Fruit fly (Drosophila melanogaster) whole organism, prepupa: Measurements from ENCODE around the gene Mst87F.
A peak's percentile ranks its signal among the peaks of the same experiment; 100 is the strongest.

Experiments
- Blimp-1 ChIP-seq: fragments of 200-800 bp; sonication (Bioruptor generic); optimal IDR thresholded peaks from 3 replicates; lab custom pipeline; 2017; ENCODE audit warnings: missing biosample characterization, missing genetic modification characterization, mild to moderate bottlenecking, moderate library complexity, missing genetic modification reagents
- CG10631 ChIP-seq: fragments of 200-800 bp; sonication (Bioruptor generic); optimal IDR thresholded peaks from 2 replicates; lab custom pipeline; 2016; ENCODE audit warnings: missing biosample characterization, missing genetic modification characterization
- CG11294 ChIP-seq: fragments of 200-800 bp; sonication (Bioruptor generic); IDR thresholded peaks from 2 replicates; pipeline ENCODE4 v1.3.6; 2022; ENCODE audit warnings: missing biosample characterization, missing genetic modification characterization
- CG11762 ChIP-seq: fragments of 200-800 bp; sonication (Bioruptor generic); optimal IDR thresholded peaks from 3 replicates; lab custom pipeline; 2016; ENCODE audit warnings: missing biosample characterization, missing genetic modification characterization; ENCODE audit not compliant: insufficient read depth
- CG11902 ChIP-seq: fragments of 200-800 bp; sonication (Bioruptor generic); optimal IDR thresholded peaks from 3 replicates; lab custom pipeline; 2016; ENCODE audit warnings: missing biosample characterization, missing genetic modification characterization
- CG15336 ChIP-seq: fragments of 200-800 bp; sonication (Bioruptor generic); IDR thresholded peaks from 2 replicates; pipeline ENCODE4 v1.3.6; 2022; ENCODE audit warnings: missing biosample characterization, missing genetic modification characterization
- CG1621 ChIP-seq: fragments of 200-800 bp; sonication (Bioruptor generic); optimal IDR thresholded peaks from 3 replicates; lab custom pipeline; 2018; ENCODE audit warnings: missing biosample characterization, mild to moderate bottlenecking, missing genetic modification characterization
- CG16779 ChIP-seq: fragments of 200-800 bp; sonication (Bioruptor generic); optimal IDR thresholded peaks from 3 replicates; lab custom pipeline; 2017; ENCODE audit warnings: missing biosample characterization, mild to moderate bottlenecking, missing genetic modification characterization
- CG3032 ChIP-seq: fragments of 200-800 bp; optimal IDR thresholded peaks from 2 replicates; lab custom pipeline; 2019; ENCODE audit warnings: missing biosample characterization, mild to moderate bottlenecking, missing genetic modification characterization, moderate library complexity
- CG31627 ChIP-seq: fragments of 200-800 bp; sonication (Bioruptor generic); optimal IDR thresholded peaks from 3 replicates; lab custom pipeline; 2016; ENCODE audit warnings: missing biosample characterization, missing genetic modification characterization
- CG32006 ChIP-seq: fragments of 200-800 bp; sonication (Bioruptor generic); optimal IDR thresholded peaks from 3 replicates; lab custom pipeline; 2017; ENCODE audit warnings: missing biosample characterization, mild to moderate bottlenecking, missing genetic modification characterization
- CG3919 ChIP-seq: fragments of 200-800 bp; sonication (Bioruptor generic); optimal IDR thresholded peaks from 3 replicates; lab custom pipeline; 2016; ENCODE audit warnings: missing biosample characterization, missing genetic modification characterization
- CG4318 ChIP-seq: fragments of 200-800 bp; sonication (Bioruptor generic); optimal IDR thresholded peaks from 3 replicates; lab custom pipeline; 2017; ENCODE audit warnings: missing biosample characterization, mild to moderate bottlenecking, missing genetic modification characterization
- CG6163 ChIP-seq: fragments of 200-800 bp; sonication (Bioruptor generic); IDR thresholded peaks from 3 replicates; pipeline ENCODE4 v1.3.6; 2022; ENCODE audit warnings: missing biosample characterization, missing genetic modification characterization
- CG6276 ChIP-seq: fragments of 200-800 bp; sonication (Bioruptor generic); optimal IDR thresholded peaks from 2 replicates; lab custom pipeline; 2017; ENCODE audit warnings: missing biosample characterization, mild to moderate bottlenecking, missing genetic modification characterization
- CG6792 ChIP-seq: fragments of 200-800 bp; sonication (Bioruptor generic); optimal IDR thresholded peaks from 3 replicates; lab custom pipeline; 2016; ENCODE audit warnings: missing biosample characterization, missing genetic modification characterization
- CG6808 ChIP-seq: fragments of 200-800 bp; sonication (Bioruptor generic); optimal IDR thresholded peaks from 3 replicates; lab custom pipeline; 2017; ENCODE audit warnings: missing biosample characterization, missing genetic modification characterization, mild to moderate bottlenecking, moderate library complexity, missing genetic modification reagents
- CG6854 ChIP-seq: fragments of 200-800 bp; sonication (Bioruptor generic); optimal IDR thresholded peaks from 2 replicates; lab custom pipeline; 2017; ENCODE audit warnings: missing biosample characterization, mild to moderate bottlenecking, missing genetic modification characterization
- CG8119 ChIP-seq: fragments of 200-800 bp; sonication (Bioruptor generic); IDR thresholded peaks from 3 replicates; pipeline ENCODE4 v1.3.6; 2022; ENCODE audit warnings: missing biosample characterization, missing genetic modification characterization
- CG8319 ChIP-seq: fragments of 200-800 bp; sonication (Bioruptor generic); optimal IDR thresholded peaks from 3 replicates; lab custom pipeline; 2016; ENCODE audit warnings: missing biosample characterization, missing genetic modification characterization
- CG9139 ChIP-seq: fragments of 200-800 bp; sonication (Bioruptor generic); optimal IDR thresholded peaks from 3 replicates; lab custom pipeline; 2017; ENCODE audit warnings: missing biosample characterization, mild to moderate bottlenecking, missing genetic modification characterization
- Eip75B ChIP-seq: fragments of 200-800 bp; sonication (Bioruptor generic); optimal IDR thresholded peaks from 3 replicates; lab custom pipeline; 2016; ENCODE audit warnings: missing biosample characterization, missing genetic modification characterization
- Eip93F ChIP-seq: fragments of 200-800 bp; sonication (Bioruptor generic); optimal IDR thresholded peaks from 2 replicates; lab custom pipeline; 2016; ENCODE audit warnings: missing biosample characterization, mild to moderate bottlenecking, missing genetic modification characterization
- Ets21C ChIP-seq: fragments of 200-800 bp; sonication (Bioruptor generic); optimal IDR thresholded peaks from 3 replicates; lab custom pipeline; 2016; ENCODE audit warnings: missing biosample characterization, missing genetic modification characterization
- Ets96B ChIP-seq: fragments of 200-800 bp; optimal IDR thresholded peaks from 2 replicates; lab custom pipeline; 2019; ENCODE audit warnings: missing biosample characterization, mild to moderate bottlenecking, missing genetic modification characterization, moderate library complexity
- Gug ChIP-seq: fragments of 200-800 bp; sonication (Bioruptor generic); IDR thresholded peaks from 2 replicates; pipeline ENCODE4 v1.3.6; 2022; ENCODE audit warnings: missing biosample characterization, missing genetic modification characterization
- Hr38 ChIP-seq: sonication (Bioruptor generic); optimal IDR thresholded peaks from 2 replicates; lab custom pipeline; 2016; ENCODE audit warnings: missing biosample characterization, missing genetic modification characterization
- Hr39 ChIP-seq: fragments of 200-800 bp; sonication (Bioruptor generic); optimal IDR thresholded peaks from 2 replicates; lab custom pipeline; 2016; ENCODE audit warnings: missing biosample characterization, missing genetic modification characterization
- Lpt ChIP-seq: fragments of 200-800 bp; sonication (Bioruptor generic); optimal IDR thresholded peaks from 3 replicates; lab custom pipeline; 2016; ENCODE audit warnings: missing biosample characterization, missing genetic modification characterization
- Met ChIP-seq: fragments of 200-800 bp; sonication (Bioruptor generic); optimal IDR thresholded peaks from 3 replicates; lab custom pipeline; 2016; ENCODE audit warnings: missing biosample characterization, missing genetic modification characterization
- OdsH ChIP-seq: fragments of 200-800 bp; sonication (Bioruptor generic); optimal IDR thresholded peaks from 3 replicates; lab custom pipeline; 2016; ENCODE audit warnings: missing biosample characterization, missing genetic modification characterization
- Sox102F ChIP-seq: fragments of 200-800 bp; sonication (Bioruptor generic); optimal IDR thresholded peaks from 2 replicates; lab custom pipeline; 2016; ENCODE audit warnings: missing biosample characterization, mild to moderate bottlenecking, missing genetic modification characterization
- Sox14 ChIP-seq: fragments of 200-800 bp; sonication (Bioruptor generic); optimal IDR thresholded peaks from 3 replicates; lab custom pipeline; 2016; ENCODE audit warnings: missing biosample characterization, missing genetic modification characterization
- Sox15 ChIP-seq: fragments of 200-800 bp; sonication (Bioruptor generic); optimal IDR thresholded peaks from 3 replicates; lab custom pipeline; 2016; ENCODE audit warnings: missing biosample characterization, missing genetic modification characterization
- acj6 ChIP-seq: fragments of 200-800 bp; sonication (Bioruptor generic); optimal IDR thresholded peaks from 3 replicates; lab custom pipeline; 2016; ENCODE audit warnings: missing biosample characterization, missing genetic modification characterization
- cyc ChIP-seq: fragments of 200-800 bp; sonication (Bioruptor generic); optimal IDR thresholded peaks from 3 replicates; lab custom pipeline; 2016; ENCODE audit warnings: missing biosample characterization, missing genetic modification characterization
- dac ChIP-seq: fragments of 200-800 bp; sonication (Bioruptor generic); optimal IDR thresholded peaks from 2 replicates; lab custom pipeline; 2017; ENCODE audit warnings: missing biosample characterization, mild to moderate bottlenecking, missing genetic modification characterization
- eg ChIP-seq: fragments of 200-800 bp; sonication (Bioruptor generic); IDR thresholded peaks from 3 replicates; pipeline ENCODE4 v1.3.6; 2022; ENCODE audit warnings: missing biosample characterization, missing genetic modification characterization
- fd59A ChIP-seq: fragments of 200-800 bp; sonication (Bioruptor generic); optimal IDR thresholded peaks from 2 replicates; lab custom pipeline; 2017; ENCODE audit warnings: missing biosample characterization, mild to moderate bottlenecking, missing genetic modification characterization, missing genetic modification reagents
- fd85E ChIP-seq: fragments of 200-800 bp; sonication (Bioruptor generic); optimal IDR thresholded peaks from 3 replicates; lab custom pipeline; 2016; ENCODE audit warnings: missing biosample characterization, missing genetic modification characterization
- fkh ChIP-seq: fragments of 200-800 bp; sonication (Bioruptor generic); optimal IDR thresholded peaks from 3 replicates; lab custom pipeline; 2017; ENCODE audit warnings: missing biosample characterization, mild to moderate bottlenecking, missing genetic modification characterization, moderate library complexity
- lz ChIP-seq: fragments of 200-800 bp; sonication (Bioruptor generic); optimal IDR thresholded peaks from 3 replicates; lab custom pipeline; 2016; ENCODE audit warnings: missing biosample characterization, missing genetic modification characterization
- net ChIP-seq: fragments of 200-800 bp; sonication (Bioruptor generic); optimal IDR thresholded peaks from 3 replicates; lab custom pipeline; 2016; ENCODE audit warnings: missing biosample characterization, missing genetic modification characterization
- pdm3 ChIP-seq: fragments of 200-800 bp; sonication (Bioruptor generic); optimal IDR thresholded peaks from 3 replicates; lab custom pipeline; 2016; ENCODE audit warnings: missing biosample characterization, missing genetic modification characterization
- spab ChIP-seq: fragments of 200-800 bp; sonication (Bioruptor generic); optimal IDR thresholded peaks from 2 replicates; lab custom pipeline; 2017; ENCODE audit warnings: missing biosample characterization, mild to moderate bottlenecking, missing genetic modification characterization, missing genetic modification reagents
- ss ChIP-seq, 2 experiments: fragments of 200-800 bp; sonication (Bioruptor generic); optimal IDR thresholded peaks; 2 replicates in 1 of 2; 3 replicates in 1 of 2; lab custom pipeline; 2017 to 2018; ENCODE audit warnings: mild to moderate bottlenecking in 2 of 2, missing biosample characterization in 2 of 2, missing genetic modification characterization in 2 of 2, moderate library complexity in 1 of 2
- svp ChIP-seq: fragments of 200-800 bp; sonication (Bioruptor generic); peaks from one replicate; lab custom pipeline; 2016; ENCODE audit warnings: missing biosample characterization, missing genetic modification characterization
- topi ChIP-seq: fragments of 200-800 bp; sonication (Bioruptor generic); optimal IDR thresholded peaks from 3 replicates; lab custom pipeline; 2016; ENCODE audit warnings: missing biosample characterization, missing genetic modification characterization
- vri ChIP-seq: fragments of 200-800 bp; sonication (Bioruptor generic); optimal IDR thresholded peaks from 3 replicates; lab custom pipeline; 2016; ENCODE audit warnings: missing biosample characterization, mild to moderate bottlenecking, missing genetic modification characterization

Gene Mst87F

DNA sequence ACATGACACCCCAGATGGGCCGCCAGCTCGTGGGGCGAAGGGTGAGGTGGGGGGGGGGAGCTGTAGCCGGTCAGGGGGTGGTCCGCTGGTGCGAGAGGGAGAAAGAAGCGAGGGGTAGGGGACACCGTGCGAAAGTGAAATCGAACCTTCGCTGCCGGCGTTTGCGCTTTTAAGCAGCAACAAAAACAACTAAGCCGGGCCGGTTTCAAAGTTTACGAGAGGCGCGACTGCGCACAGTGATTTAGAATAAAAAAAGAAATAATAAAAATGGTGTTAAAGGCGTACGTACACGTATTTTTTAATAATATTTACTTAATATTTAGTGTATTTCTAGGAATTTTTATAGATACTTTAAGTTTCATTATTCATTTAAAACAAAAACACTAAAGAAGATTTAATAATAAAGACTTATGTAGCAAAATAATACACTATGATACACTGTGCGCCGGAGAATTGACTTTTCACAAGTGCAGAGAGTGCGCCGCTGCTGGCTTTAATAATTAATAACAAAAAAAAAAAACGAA, 3.9 kb upstream of the Mst87F start (continued):
- peak; percentile 79 for TF ChIP-seq Met (GFP tag; lab: Kevin White, UChicago)
- TF ChIP-seq vri, result peak; percentile 50
- peak; percentile 41 for TF ChIP-seq Ets21C (GFP tag; lab: Kevin White, UChicago)
- peak; percentile 52 for TF ChIP-seq CG4318 (GFP tag; lab: Kevin White, UChicago)
- TF ChIP-seq Eip93F (GFP tag; lab: Kevin White, UChicago), result peak; percentile 44
- TF ChIP-seq CG3032 (tag; lab: Kevin White, UChicago), result peak; percentile 45
- TF ChIP-seq CG9139, result peak; percentile 9
- peak; percentile 63 for TF ChIP-seq CG6792 (GFP tag; lab: Kevin White, UChicago)
- TF ChIP-seq CG10631, result peak; percentile 54
- TF ChIP-seq CG16779 (tag; lab: Kevin White, UChicago), result peak; percentile 55
- peak; percentile 11 for TF ChIP-seq CG11902 (GFP tag; lab: Kevin White, UChicago)
- TF ChIP-seq fd85E (GFP tag; lab: Kevin White, UChicago), result peak; percentile 2
- peak; percentile 47 for TF ChIP-seq pdm3 (GFP tag; lab: Kevin White, UChicago)
- no peak for TF ChIP-seq Hr38 (GFP tag; lab: Kevin White, UChicago)
- no peak for TF ChIP-seq spab (GFP tag; lab: Kevin White, UChicago)
- 0 out of 2 replicates have a peak, but pooled peaks have one; percentile 70 for TF ChIP-seq Gug (GFP tag; lab: Robert Waterston, UW)
- peak; percentile 58; the same call in 1 of the 2 replicates for TF ChIP-seq CG11294
- TF ChIP-seq OdsH (GFP tag; lab: Kevin White, UChicago), result peak; percentile 79
- peak; percentile 99 for TF ChIP-seq Blimp-1
- TF ChIP-seq Sox102F, result peak; percentile 79
- TF ChIP-seq fkh (GFP tag; lab: Kevin White, UChicago), result no peak
- peak; percentile 54 for TF ChIP-seq Ets96B
- peak; percentile 47 for TF ChIP-seq CG31627 (GFP tag; lab: Kevin White, UChicago)
- TF ChIP-seq dac, result no peak
- TF ChIP-seq fd59A (GFP tag; lab: Kevin White, UChicago), result no peak
- peak; percentile 69 for TF ChIP-seq net (GFP tag; lab: Kevin White, UChicago)
- peak; percentile 97 for TF ChIP-seq CG8119 (GFP tag; lab: Robert Waterston, UW)
- no peak for TF ChIP-seq CG8319 (GFP tag; lab: Kevin White, UChicago)
- TF ChIP-seq topi, result peak; percentile 72
- TF ChIP-seq ss (GFP tag; optimal IDR thresholded peaks at IDR 0.05; lab: Kevin White, UChicago), result peak; percentile 39 to 78
- peak; percentile 29 for TF ChIP-seq CG6808
- peak; percentile 88 for TF ChIP-seq CG32006 (GFP tag; lab: Kevin White, UChicago)
- TF ChIP-seq Eip75B (GFP tag; lab: Kevin White, UChicago), result peak; percentile 45
- TF ChIP-seq Hr39 (GFP tag; lab: Kevin White, UChicago), result peak; percentile 54
- TF ChIP-seq Sox15 (GFP tag; lab: Kevin White, UChicago), result peak; percentile 53
- TF ChIP-seq cyc (GFP tag; lab: Kevin White, UChicago), result peak; percentile 30
- TF ChIP-seq CG15336 (GFP tag; lab: Robert Waterston, UW), result peak; percentile 96
- TF ChIP-seq CG6854 (GFP tag; lab: Kevin White, UChicago), result peak; percentile 78
- TF ChIP-seq Sox14 (GFP tag; lab: Kevin White, UChicago), result peak; percentile 38
- peak; percentile 87 for TF ChIP-seq svp (GFP tag; lab: Kevin White, UChicago)
- TF ChIP-seq CG1621 (tag; lab: Kevin White, UChicago), result no peak
- TF ChIP-seq, all 60 proteins: peak for 52

dm6 chr3R:13831042-13831441, 3.2 kb upstream of the Mst87F start:
- TF ChIP-seq pdm3 (GFP tag; lab: Kevin White, UChicago) (peak; percentile 36), CG32006 (GFP tag; lab: Kevin White, UChicago) (peak; percentile 72), acj6 (peak; percentile 43), CG3919 (GFP tag; lab: Kevin White, UChicago) (peak; percentile 25), CG8119 (GFP tag; lab: Robert Waterston, UW) (peak; percentile 74), CG6854 (GFP tag; lab: Kevin White, UChicago) (no peak), net (GFP tag; lab: Kevin White, UChicago) (peak; percentile 4), lz (GFP tag; lab: Kevin White, UChicago) (peak; percentile 8), CG6276 (GFP tag; lab: Kevin White, UChicago) (peak; percentile 56), CG6808 (no peak), Met (GFP tag; lab: Kevin White, UChicago) (peak; percentile 10), CG11902 (GFP tag; lab: Kevin White, UChicago) (peak; percentile 10), CG15336 (GFP tag; lab: Robert Waterston, UW) (peak; percentile 77), Sox14 (GFP tag; lab: Kevin White, UChicago) (peak; percentile 20), Sox15 (GFP tag; lab: Kevin White, UChicago) (no peak), CG6163 (GFP tag; lab: Robert Waterston, UW) (peak; percentile 48; the same call in 1 of the 3 replicates), CG11294 (peak; percentile 19; the same call in 1 of the 2 replicates), Lpt (GFP tag; lab: Kevin White, UChicago) (peak; percentile 43), eg (GFP tag; lab: Robert Waterston, UW) (peak; percentile 60), CG11762 (GFP tag; lab: Kevin White, UChicago) (no peak), CG9139 (no peak)
